Worm (Caenorhabditis elegans) whole organism, L2 larva: ENCODE measurements around the gene ZC250.4.

Experiments used
- C34F6.9 ChIP-seq: fragments of 150-350 bp; optimal IDR thresholded peaks from 2 replicates; lab custom pipeline; 2014; ENCODE audit warnings: missing biosample characterization, missing genetic modification characterization
- F13H6.1 ChIP-seq: sonication (generic microtip); optimal IDR thresholded peaks from 2 replicates; lab custom pipeline; 2016; ENCODE audit warnings: missing genetic modification characterization, missing compliant biosample characterization
- R02D3.7 ChIP-seq: fragments of 150-350 bp; optimal IDR thresholded peaks from 2 replicates; lab custom pipeline; 2014; ENCODE audit warnings: missing biosample characterization, missing genetic modification characterization
- Y55F3AM.14 ChIP-seq: fragments of 200-800 bp; sonication (Bioruptor generic); optimal IDR thresholded peaks from 2 replicates; lab custom pipeline; 2018; ENCODE audit warnings: mild to moderate bottlenecking, missing genetic modification characterization, missing compliant biosample characterization
- aly-2 ChIP-seq: fragments of 150-350 bp; optimal IDR thresholded peaks from 2 replicates; lab custom pipeline; 2014; ENCODE audit warnings: missing biosample characterization, missing genetic modification characterization
- ama-1 ChIP-seq: fragments of 150-350 bp; optimal IDR thresholded peaks from 2 replicates; lab custom pipeline; 2018; ENCODE audit warnings: inconsistent platforms
- blmp-1 ChIP-seq: sonication (generic microtip); optimal IDR thresholded peaks from 2 replicates; lab custom pipeline; 2017; ENCODE audit warnings: missing genetic modification characterization, mild to moderate bottlenecking, missing compliant biosample characterization, antibody characterized with exemption, moderate library complexity; ENCODE audit not compliant: insufficient read depth
- ceh-16 ChIP-seq: fragments of 150-350 bp; optimal IDR thresholded peaks from 2 replicates; lab custom pipeline; 2014; ENCODE audit warnings: missing biosample characterization, missing genetic modification characterization
- ceh-82 ChIP-seq: fragments of 150-350 bp; optimal IDR thresholded peaks from 2 replicates; lab custom pipeline; 2014; ENCODE audit warnings: missing biosample characterization, missing genetic modification characterization
- crh-2 ChIP-seq: sonication (generic microtip); optimal IDR thresholded peaks from 2 replicates; lab custom pipeline; 2017; ENCODE audit warnings: missing biosample characterization, missing genetic modification characterization
- dmd-4 ChIP-seq: sonication (generic microtip); optimal IDR thresholded peaks from 2 replicates; lab custom pipeline; 2017; ENCODE audit warnings: missing biosample characterization, missing genetic modification characterization
- egl-27 ChIP-seq: sonication (generic microtip); optimal IDR thresholded peaks from 3 replicates; lab custom pipeline; 2017; ENCODE audit warnings: missing biosample characterization, missing genetic modification reagents, missing genetic modification characterization
- elt-1 ChIP-seq: fragments of 150-350 bp; optimal IDR thresholded peaks from 2 replicates; lab custom pipeline; 2014; ENCODE audit warnings: missing biosample characterization, missing genetic modification characterization
- elt-3 ChIP-seq: sonication (generic microtip); optimal IDR thresholded peaks from 2 replicates; lab custom pipeline; 2017; ENCODE audit warnings: missing biosample characterization, missing genetic modification characterization
- fos-1 ChIP-seq: fragments of 150-350 bp; optimal IDR thresholded peaks from 2 replicates; lab custom pipeline; 2014; ENCODE audit warnings: missing biosample characterization, missing genetic modification characterization
- gmeb-1 ChIP-seq: fragments of 150-350 bp; optimal IDR thresholded peaks from 2 replicates; lab custom pipeline; 2014; ENCODE audit warnings: missing biosample characterization, missing genetic modification characterization
- lin-11 ChIP-seq: fragments of 150-350 bp; sonication (generic microtip); optimal IDR thresholded peaks from 2 replicates; lab custom pipeline; 2014; ENCODE audit warnings: missing biosample characterization, missing genetic modification characterization, inconsistent platforms, mixed read lengths
- lin-13 ChIP-seq: fragments of 150-350 bp; optimal IDR thresholded peaks from 2 replicates; lab custom pipeline; 2014; ENCODE audit warnings: missing biosample characterization, missing genetic modification reagents, missing genetic modification characterization
- lin-39 ChIP-seq: fragments of 150-350 bp; optimal IDR thresholded peaks from 2 replicates; lab custom pipeline; 2014; ENCODE audit warnings: missing biosample characterization, missing genetic modification reagents, missing genetic modification characterization
- lsy-2 ChIP-seq, 2 experiments: fragments of 150-350 bp in 1 of 2; sonication (generic microtip) in 1 of 2; optimal IDR thresholded peaks; 2 replicates each; lab custom pipeline; 2014 to 2017; ENCODE audit warnings: missing biosample characterization in 2 of 2, missing genetic modification characterization in 2 of 2
- mab-5 ChIP-seq: fragments of 150-350 bp; optimal IDR thresholded peaks from 2 replicates; lab custom pipeline; 2014; ENCODE audit warnings: missing biosample characterization, missing genetic modification characterization
- mbf-1 ChIP-seq: sonication (generic microtip); optimal IDR thresholded peaks from 2 replicates; lab custom pipeline; 2017; ENCODE audit warnings: missing biosample characterization, missing genetic modification characterization
- mdl-1 ChIP-seq, 2 experiments: fragments of 150-350 bp in 1 of 2; sonication (generic microtip) in 1 of 2; optimal IDR thresholded peaks; 2 replicates each; lab custom pipeline; 2017; ENCODE audit warnings: missing biosample characterization in 2 of 2, missing genetic modification characterization in 2 of 2
- nhr-11 ChIP-seq: fragments of 150-350 bp; optimal IDR thresholded peaks from 2 replicates; lab custom pipeline; 2014; ENCODE audit warnings: missing biosample characterization, missing genetic modification characterization
- nhr-12 ChIP-seq: fragments of 150-350 bp; optimal IDR thresholded peaks from 2 replicates; lab custom pipeline; 2014; ENCODE audit warnings: missing biosample characterization, missing genetic modification characterization
- nhr-129 ChIP-seq: fragments of 150-350 bp; optimal IDR thresholded peaks from 2 replicates; lab custom pipeline; 2014; ENCODE audit warnings: missing biosample characterization, missing genetic modification characterization
- nhr-21 ChIP-seq: fragments of 150-350 bp; optimal IDR thresholded peaks from 2 replicates; lab custom pipeline; 2014; ENCODE audit warnings: missing biosample characterization, missing genetic modification characterization
- nhr-25 ChIP-seq: fragments of 150-350 bp; sonication (generic microtip); optimal IDR thresholded peaks from 3 replicates; lab custom pipeline; 2014; ENCODE audit warnings: missing biosample characterization, missing genetic modification characterization
- nhr-6 ChIP-seq: fragments of 150-350 bp; optimal IDR thresholded peaks from 2 replicates; lab custom pipeline; 2014; ENCODE audit warnings: missing biosample characterization, missing genetic modification characterization
- peb-1 ChIP-seq: fragments of 150-350 bp; optimal IDR thresholded peaks from 2 replicates; lab custom pipeline; 2014; ENCODE audit warnings: missing biosample characterization, missing genetic modification characterization
- skn-1 ChIP-seq: sonication (generic microtip); optimal IDR thresholded peaks from 2 replicates; lab custom pipeline; 2017; ENCODE audit warnings: missing biosample characterization, missing genetic modification characterization
- sma-3 ChIP-seq: sonication (generic microtip); optimal IDR thresholded peaks from 2 replicates; lab custom pipeline; 2016; ENCODE audit warnings: missing genetic modification reagents, missing genetic modification characterization, missing compliant biosample characterization
- sma-9 ChIP-seq, 2 experiments: fragments of 150-350 bp in 1 of 2; sonication (generic microtip) in 1 of 2; optimal IDR thresholded peaks; 2 replicates each; lab custom pipeline; 2014 to 2016; ENCODE audit warnings: missing genetic modification characterization in 2 of 2, mild to moderate bottlenecking in 1 of 2, missing biosample characterization in 1 of 2, missing compliant biosample characterization in 1 of 2, missing genetic modification reagents in 1 of 2, moderate library complexity in 1 of 2
- snpc-4 ChIP-seq: fragments of 150-350 bp; optimal IDR thresholded peaks from 2 replicates; lab custom pipeline; 2014; ENCODE audit warnings: missing biosample characterization, missing genetic modification characterization
- unc-39 ChIP-seq: fragments of 150-350 bp; optimal IDR thresholded peaks from 2 replicates; lab custom pipeline; 2014; ENCODE audit warnings: missing biosample characterization, missing genetic modification characterization
- unc-55 ChIP-seq: fragments of 150-350 bp; sonication (generic microtip); optimal IDR thresholded peaks from 3 replicates; lab custom pipeline; 2014; ENCODE audit warnings: missing biosample characterization, missing genetic modification reagents, missing genetic modification characterization
- ztf-1 ChIP-seq: fragments of 200-800 bp; sonication (Bioruptor generic); conservative IDR thresholded peaks from 2 replicates; pipeline ENCODE4 v1.3.6; 2022; ENCODE audit warnings: missing genetic modification characterization, missing compliant biosample characterization
- ztf-4 ChIP-seq: fragments of 150-350 bp; optimal IDR thresholded peaks from 2 replicates; lab custom pipeline; 2014; ENCODE audit warnings: missing biosample characterization, missing genetic modification characterization

The ZC250.4 gene

DNA sequence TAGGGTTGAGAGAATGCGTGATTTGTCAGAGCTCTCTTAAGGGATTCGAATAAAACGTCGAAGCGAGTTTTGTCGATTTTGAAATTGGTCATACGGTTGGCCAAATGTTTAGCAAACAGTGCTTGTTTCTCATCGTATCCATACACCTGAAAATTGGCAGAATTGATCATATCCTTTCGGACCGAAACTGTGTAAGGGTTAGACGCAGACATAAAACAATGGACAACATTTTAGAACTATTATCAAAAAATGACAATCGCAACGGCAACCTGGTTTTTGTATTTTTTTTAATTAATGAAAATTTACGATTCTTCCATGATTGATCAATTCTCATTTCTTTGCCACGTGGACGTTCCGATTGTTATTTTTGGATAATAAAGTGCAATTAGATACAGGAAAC, 38.8 kb downstream of the ZC250.4 start:
- TF ChIP-seq mbf-1 (tag; lab: Kevin White, UChicago) = no peak
- no peak for TF ChIP-seq ztf-1
- no peak for TF ChIP-seq sma-3 (GFP tag; lab: Kevin White, UChicago)
- no peak for TF ChIP-seq nhr-11 (tag; lab: Kevin White, UChicago)
- TF ChIP-seq gmeb-1 = no peak
- TF ChIP-seq lsy-2 (tag; optimal IDR thresholded peaks at IDR 0.05; lab: Kevin White, UChicago) = no peak
- TF ChIP-seq ama-1 (lab: Kevin White, UChicago) = no peak
- no peak for TF ChIP-seq nhr-21
- TF ChIP-seq nhr-129 = no peak
- TF ChIP-seq blmp-1 = no peak
- TF ChIP-seq ztf-4 = no peak
- TF ChIP-seq F13H6.1 (tag; lab: Kevin White, UChicago) = no peak
- no peak for TF ChIP-seq ceh-16 (tag; lab: Kevin White, UChicago)
- no peak for TF ChIP-seq mab-5 (tag; lab: Kevin White, UChicago)
- no peak for TF ChIP-seq Y55F3AM.14
- TF ChIP-seq unc-39 (tag; lab: Kevin White, UChicago) = no peak
- TF ChIP-seq ceh-82 (tag; lab: Kevin White, UChicago) = no peak

DNA sequence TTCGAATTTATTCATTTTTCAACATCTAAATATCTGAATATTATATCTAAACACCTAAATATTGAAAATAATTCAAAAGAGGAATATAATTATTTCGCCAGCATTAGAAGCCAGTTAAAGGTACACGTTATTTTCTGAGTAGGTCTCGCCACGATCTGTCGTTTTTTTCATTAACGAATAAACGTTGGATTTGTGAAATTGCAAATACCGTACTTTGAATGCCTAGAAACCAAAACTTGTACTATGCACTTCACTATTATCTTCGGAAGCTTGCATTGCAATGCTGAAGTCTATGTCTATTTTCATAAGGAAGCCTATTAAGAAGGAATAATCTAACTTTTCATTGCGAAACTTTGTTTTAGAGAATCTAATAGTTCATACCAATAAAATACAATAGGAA, 40.4 kb downstream of the ZC250.4 start:
- TF ChIP-seq ztf-1 = no peak
- TF ChIP-seq egl-27 (tag; lab: Kevin White, UChicago) = no peak
- no peak for TF ChIP-seq nhr-12 (tag; lab: Kevin White, UChicago)
- no peak for TF ChIP-seq mdl-1 (tag; optimal IDR thresholded peaks at IDR 0.05; lab: Kevin White, UChicago)
- TF ChIP-seq nhr-25 (tag; lab: Kevin White, UChicago) = no peak
- no peak for TF ChIP-seq nhr-21
- TF ChIP-seq, all 48 proteins: peak for 0

DNA sequence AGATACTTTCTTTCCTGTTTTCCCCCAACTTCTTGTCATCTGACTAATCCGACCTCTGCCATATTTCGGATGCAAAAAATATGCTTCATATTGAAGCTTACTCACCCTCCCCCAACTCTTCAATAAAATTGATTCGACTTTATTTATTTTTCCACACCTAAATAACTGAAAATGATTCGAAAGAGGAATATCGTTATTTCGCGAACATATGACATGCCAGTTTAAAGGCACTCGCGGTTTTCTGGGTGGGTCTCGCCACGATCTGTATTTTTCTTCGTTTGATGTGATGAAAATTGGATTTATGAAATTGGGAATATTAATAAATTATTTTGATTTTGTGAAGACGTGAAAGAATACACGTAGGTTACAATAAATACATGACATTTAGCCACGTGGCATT, 41.3 kb downstream of the ZC250.4 start, which contains the start of gene F44E7.3:
F44E7.3 (plus strand) TSS at position 319 of the 400 bp plus-strand sequence.
- peak; percentile 53 for TF ChIP-seq ama-1 (lab: Kevin White, UChicago)
- no peak for TF ChIP-seq mab-5 (tag; lab: Kevin White, UChicago)

DNA sequence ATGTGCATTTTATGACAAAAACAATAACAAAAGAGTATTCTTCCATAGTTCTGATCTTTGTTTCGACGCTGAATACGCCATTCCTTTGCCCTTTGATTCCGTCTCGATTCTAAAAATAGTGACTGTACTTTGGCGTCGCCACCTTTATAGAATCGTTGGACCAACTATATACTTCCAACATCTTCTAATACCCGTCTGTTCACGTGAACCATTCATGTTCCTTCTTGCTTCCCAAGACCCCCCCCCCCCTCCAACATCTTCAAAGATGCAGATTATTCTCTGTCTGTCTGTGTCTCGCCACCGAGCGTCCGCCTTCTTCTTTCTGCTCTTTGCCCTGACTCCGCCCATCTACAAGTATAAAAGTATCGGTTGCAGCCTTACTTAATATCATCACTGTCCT, 42.9 kb downstream of the ZC250.4 start:
- TF ChIP-seq egl-27 (tag; lab: Kevin White, UChicago) (no peak), peb-1 (tag; lab: Kevin White, UChicago) (no peak), lin-13 (GFP tag; lab: Kevin White, UChicago) (no peak), dmd-4 (tag; lab: Kevin White, UChicago) (no peak), Y55F3AM.14 (no peak), lin-11 (tag; lab: Kevin White, UChicago) (no peak), lsy-2 (tag; optimal IDR thresholded peaks at IDR 0.05; lab: Kevin White, UChicago) (no peak), R02D3.7 (tag; lab: Kevin White, UChicago) (no peak), elt-3 (tag; lab: Kevin White, UChicago) (no peak), unc-55 (GFP tag; lab: Kevin White, UChicago) (no peak), gmeb-1 (no peak), nhr-6 (tag; lab: Kevin White, UChicago) (no peak), C34F6.9 (tag; lab: Kevin White, UChicago) (no peak), skn-1 (tag; lab: Kevin White, UChicago) (no peak), snpc-4 (tag; lab: Kevin White, UChicago) (no peak), elt-1 (tag; lab: Kevin White, UChicago) (no peak), lin-39 (tag; lab: Kevin White, UChicago) (no peak), aly-2 (tag; lab: Kevin White, UChicago) (no peak), ztf-4 (no peak)

DNA sequence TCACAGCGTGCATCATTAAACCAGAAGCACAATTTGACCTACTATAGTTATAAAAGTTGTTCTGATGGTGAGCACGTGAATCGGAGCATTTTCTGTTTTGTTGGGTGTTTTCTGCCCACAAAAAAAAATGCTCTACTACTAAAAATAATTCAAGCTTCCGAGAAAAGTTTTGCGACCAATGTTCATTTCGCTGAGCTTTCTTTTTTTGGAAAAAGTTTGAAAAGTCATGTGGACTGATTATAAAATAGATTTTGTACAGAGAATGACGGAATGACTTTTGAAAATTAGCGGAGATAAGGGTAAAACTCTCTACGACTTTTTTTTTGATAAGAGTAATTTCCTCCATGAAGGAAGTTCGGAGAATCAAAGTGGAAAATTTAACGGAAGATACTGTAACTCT, 43.4 kb downstream of the ZC250.4 start:
- TF ChIP-seq mab-5 (tag; lab: Kevin White, UChicago) (no peak), sma-9 (GFP tag; optimal IDR thresholded peaks at IDR 0.05; lab: Kevin White, UChicago) (peak; percentile 54), sma-9 (tag; optimal IDR thresholded peaks at IDR 0.05; lab: Kevin White, UChicago) (no peak), ama-1 (lab: Kevin White, UChicago) (no peak), fos-1 (tag; lab: Kevin White, UChicago) (peak; percentile 41), crh-2 (tag; lab: Kevin White, UChicago) (peak; percentile 20)
